Fruit fly (Drosophila melanogaster): Measurements from ENCODE around the gene Tm2.
A peak's percentile ranks its signal among the peaks of the same experiment; 100 is the strongest.

Gene Tm2

dm6 chr3R:15354019-15354418, 44.0 kb downstream of the Tm2 start:
- no peak for TF ChIP-seq noc (tag; optimal IDR thresholded peaks at IDR 0.05)

- TF ChIP-seq noc (tag; optimal IDR thresholded peaks at IDR 0.05): no peak
Measured at dm6 chr3R:15356152-15356551, 46.2 kb downstream of the Tm2 start.

dm6 chr3R:15356645-15357431, 46.8 kb downstream of the Tm2 start, which contains the start of the genes Atg4b and Hibch:
TSS of gene Atg4b (minus strand) at chr3R:15356924.
TSS of gene Hibch (plus strand) at chr3R:15357229.
- peak; percentile 88 for TF ChIP-seq noc (tag; optimal IDR thresholded peaks at IDR 0.05)

- no peak for TF ChIP-seq noc (tag; optimal IDR thresholded peaks at IDR 0.05)
Measured at dm6 chr3R:15361490-15361889, 51.5 kb downstream of the Tm2 start, which contains the start of the genes Cog2 and Trax. TSS of gene Cog2 (minus strand) at chr3R:15361657. TSS of gene Trax (plus strand) at chr3R:15361692.

- TF ChIP-seq noc (tag; optimal IDR thresholded peaks at IDR 0.05): no peak
Measured at dm6 chr3R:15363608-15364007, 53.6 kb downstream of the Tm2 start, which contains the start of gene CG6171. TSS of gene CG6171 (minus strand) at chr3R:15363857.
